Worm (Caenorhabditis elegans): ENCODE results near the gene efhd-1.

Gene efhd-1

DNA sequence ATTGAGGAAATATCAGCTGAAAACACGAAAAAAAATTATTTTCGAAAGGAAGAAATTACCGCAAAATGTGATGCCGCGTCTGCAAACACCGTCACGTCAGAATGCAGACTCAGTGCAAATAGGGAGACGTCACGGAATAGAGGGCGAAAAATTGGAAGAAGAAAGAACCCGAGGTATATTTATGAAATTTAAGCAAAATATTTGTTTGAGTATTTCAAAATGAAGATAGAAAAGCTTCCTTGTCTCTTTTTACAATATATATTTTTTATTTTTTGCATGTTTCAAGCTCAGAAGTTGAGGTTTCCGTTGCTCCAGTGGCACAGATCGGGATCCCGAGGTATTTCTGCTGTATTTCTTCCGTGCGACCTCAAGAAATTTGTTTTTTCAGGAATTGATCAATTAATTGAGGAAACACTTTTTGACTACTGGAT, 34.8 kb upstream of the efhd-1 start, which contains the start of gene W03H9.2 (continued):
- TF ChIP-seq snpc-4 (tag; optimal IDR thresholded peaks at IDR 0.05), result no peak
- TF ChIP-seq nhr-102 (tag; optimal IDR thresholded peaks at IDR 0.05), result peak; percentile 36
- TF ChIP-seq vab-7 (GFP tag; IDR thresholded peaks at IDR 0.05), result peak; percentile 53; the same call in 1 of the 2 replicates
- no peak for TF ChIP-seq lin-39 (tag; optimal IDR thresholded peaks at IDR 0.05)
- peak; percentile 35 for TF ChIP-seq nhr-111 (GFP tag; optimal IDR thresholded peaks at IDR 0.05)
- no peak for TF ChIP-seq php-3 (GFP tag; IDR thresholded peaks at IDR 0.05)
- TF ChIP-seq spr-3 (GFP tag; optimal IDR thresholded peaks at IDR 0.05), result no peak
- no peak for TF ChIP-seq T20F7.1 (GFP tag; optimal IDR thresholded peaks at IDR 0.05)
- TF ChIP-seq zag-1 (tag; optimal IDR thresholded peaks at IDR 0.05), result no peak
- no peak for TF ChIP-seq daf-12 (tag; optimal IDR thresholded peaks at IDR 0.05)
- TF ChIP-seq mdt-29 (GFP tag; IDR thresholded peaks at IDR 0.05), result no peak
- TF ChIP-seq attf-4 (tag; optimal IDR thresholded peaks at IDR 0.05), result no peak
- no peak for TF ChIP-seq Y105C5A.15 (GFP tag; IDR thresholded peaks at IDR 0.05)
- TF ChIP-seq fkh-10 (GFP tag; optimal IDR thresholded peaks at IDR 0.05), result peak; percentile 61
- no peak for TF ChIP-seq ceh-62 (tag; optimal IDR thresholded peaks at IDR 0.05)
- TF ChIP-seq Y5F2A.4 (GFP tag; optimal IDR thresholded peaks at IDR 0.05), result no peak
- no peak for TF ChIP-seq lin-15B (tag; optimal IDR thresholded peaks at IDR 0.05)
- no peak for TF ChIP-seq F26F4.8 (GFP tag; conservative IDR thresholded peaks at IDR 0.05)
- no peak for TF ChIP-seq unc-62 (GFP tag; optimal IDR thresholded peaks at IDR 0.05 in 1 of 2)
- no peak for TF ChIP-seq unc-62 (tag; optimal IDR thresholded peaks at IDR 0.05)
- no peak for TF ChIP-seq nhr-237 (tag; optimal IDR thresholded peaks at IDR 0.05)
- no peak for TF ChIP-seq ztf-11 (tag; optimal IDR thresholded peaks at IDR 0.05)
- no peak for TF ChIP-seq tra-1 (GFP tag; IDR thresholded peaks at IDR 0.05)
- TF ChIP-seq egl-27 (tag; optimal IDR thresholded peaks at IDR 0.05), result no peak
- peak; percentile 44 for TF ChIP-seq mxl-3 (GFP tag; optimal IDR thresholded peaks at IDR 0.05)
- no peak for TF ChIP-seq lin-1 (GFP tag; IDR thresholded peaks at IDR 0.05)
- peak; percentile 4 for TF ChIP-seq nhr-48 (tag; optimal IDR thresholded peaks at IDR 0.05)
- 0 out of 2 replicates have a peak, but pooled peaks have one; percentile 41 for TF ChIP-seq egl-43 (GFP tag; IDR thresholded peaks at IDR 0.05)
- no peak for TF ChIP-seq F49E8.2 (tag; optimal IDR thresholded peaks at IDR 0.05; ENCODE audit: borderline replicate concordance)
- peak; percentile 57 for TF ChIP-seq dmd-6 (GFP tag; IDR thresholded peaks at IDR 0.05)
- TF ChIP-seq sdz-12 (GFP tag; optimal IDR thresholded peaks at IDR 0.05), result peak; percentile 62
- TF ChIP-seq ztf-7 (tag; optimal IDR thresholded peaks at IDR 0.05), result no peak
- TF ChIP-seq pha-4 (GFP tag; IDR thresholded peaks at IDR 0.05), result peak; percentile 58; the same call in 1 of the 2 replicates
- TF ChIP-seq pha-4 (tag; optimal IDR thresholded peaks at IDR 0.05), result no peak
- no peak for TF ChIP-seq ceh-32 (tag; optimal IDR thresholded peaks at IDR 0.05; ENCODE audit: poor library complexity)
- TF ChIP-seq Y75B8A.6 (GFP tag; IDR thresholded peaks at IDR 0.05), result no peak
- TF ChIP-seq spr-1 (tag; optimal IDR thresholded peaks at IDR 0.05), result no peak
- peak; percentile 15 for TF ChIP-seq nhr-28 (tag; optimal IDR thresholded peaks at IDR 0.05)
- TF ChIP-seq mxl-2 (GFP tag; conservative IDR thresholded peaks at IDR 0.05), result no peak
- TF ChIP-seq madf-5 (GFP tag; IDR thresholded peaks at IDR 0.05), result no peak
- TF ChIP-seq snpc-1.2 (GFP tag; IDR thresholded peaks at IDR 0.05), result no peak
- no peak for TF ChIP-seq gei-8 (GFP tag; optimal IDR thresholded peaks at IDR 0.05)
- TF ChIP-seq zip-11 (GFP tag; IDR thresholded peaks at IDR 0.05), result no peak
- no peak for TF ChIP-seq dmd-8 (GFP tag; IDR thresholded peaks at IDR 0.05)
- no peak for TF ChIP-seq set-16 (GFP tag; IDR thresholded peaks at IDR 0.05)
- no peak for TF ChIP-seq ceh-20 (GFP tag; IDR thresholded peaks at IDR 0.05)
- peak; percentile 80 for TF ChIP-seq lin-38 (GFP tag; IDR thresholded peaks at IDR 0.05)
- TF ChIP-seq fos-1 (tag; optimal IDR thresholded peaks at IDR 0.05), result no peak
- TF ChIP-seq mes-2 (tag; optimal IDR thresholded peaks at IDR 0.05; ENCODE audit: poor library complexity, severe bottlenecking), result peak; percentile 95
- 0 out of 2 replicates have a peak, but pooled peaks have one; percentile 9 for TF ChIP-seq arid-1 (GFP tag; conservative IDR thresholded peaks at IDR 0.05)
- TF ChIP-seq zfp-3 (GFP tag; conservative IDR thresholded peaks at IDR 0.05), result no peak
